Worm (Caenorhabditis elegans) whole organism, L4 larva: Measurements from ENCODE around the gene F36H5.17.

Experiments used
- R02D3.7 ChIP-seq: fragments of 150-350 bp; sonication (generic microtip); optimal IDR thresholded peaks from 3 replicates; lab custom pipeline; 2014; ENCODE audit warnings: missing biosample characterization, missing genetic modification characterization
- aha-1 ChIP-seq: fragments of 150-350 bp; peaks from one replicate; lab custom pipeline; 2014; ENCODE audit warnings: missing biosample characterization, missing genetic modification characterization
- jun-1 ChIP-seq: fragments of 150-350 bp; optimal IDR thresholded peaks from 2 replicates; lab custom pipeline; 2014; ENCODE audit warnings: missing biosample characterization, missing genetic modification reagents, missing genetic modification characterization
- lin-13 ChIP-seq: fragments of 150-350 bp; optimal IDR thresholded peaks from 2 replicates; lab custom pipeline; 2014; ENCODE audit warnings: missing biosample characterization, missing genetic modification reagents, missing genetic modification characterization
- mes-2 ChIP-seq: sonication (generic microtip); optimal IDR thresholded peaks from 2 replicates; lab custom pipeline; 2016; ENCODE audit warnings: missing genotype, mild to moderate bottlenecking, missing genetic modification characterization, missing compliant biosample characterization; ENCODE audit not compliant: poor library complexity, severe bottlenecking
- nhr-11 ChIP-seq: fragments of 150-350 bp; optimal IDR thresholded peaks from 2 replicates; lab custom pipeline; 2014; ENCODE audit warnings: missing biosample characterization, missing genetic modification characterization
- nhr-76 ChIP-seq: fragments of 150-350 bp; optimal IDR thresholded peaks from 2 replicates; lab custom pipeline; 2014; ENCODE audit warnings: missing biosample characterization, missing genetic modification characterization
- spr-1 ChIP-seq: sonication (generic microtip); optimal IDR thresholded peaks from 2 replicates; lab custom pipeline; 2016; ENCODE audit warnings: mild to moderate bottlenecking, missing genetic modification characterization, missing compliant biosample characterization
- unc-62 ChIP-seq, 3 experiments: fragments of 150-350 bp in 1 of 3; sonication (generic microtip); optimal IDR thresholded peaks in 2 of 3; peaks in 1 of 3; 1 replicate in 1 of 3; 2 replicates in 2 of 3; lab custom pipeline; 2014 to 2017; ENCODE audit warnings: missing biosample characterization in 3 of 3, missing genetic modification characterization in 3 of 3, missing genetic modification reagents in 3 of 3, missing genotype in 1 of 3

ce11 chrII:1766715-1767114, 10.7 kb upstream of the F36H5.17 start:
- TF ChIP-seq lin-13 (GFP tag; lab: Kevin White, UChicago) (no peak), unc-62 (GFP tag; optimal IDR thresholded peaks at IDR 0.05 in 1 of 2; lab: Kevin White, UChicago) (peak in 1 of 2 experiments; percentile 93), unc-62 (tag; optimal IDR thresholded peaks at IDR 0.05; lab: Kevin White, UChicago) (no peak), spr-1 (no peak), R02D3.7 (no peak), nhr-11 (tag; lab: Kevin White, UChicago) (no peak), nhr-76 (tag; lab: Kevin White, UChicago) (no peak), mes-2 (tag; lab: Kevin White, UChicago) (no peak), aha-1 (tag; lab: Kevin White, UChicago) (no peak), jun-1 (tag; lab: Kevin White, UChicago) (no peak)
